Worm (Caenorhabditis elegans) whole organism, L3 larva: ENCODE data around the gene C01G10.5.

Experiments
- fkh-10 ChIP-seq: sonication (generic microtip); optimal IDR thresholded peaks from 2 replicates; lab custom pipeline; 2017; ENCODE audit warnings: missing biosample characterization, missing genetic modification reagents, missing genetic modification characterization
- fos-1 ChIP-seq: fragments of 150-350 bp; optimal IDR thresholded peaks from 2 replicates; lab custom pipeline; 2014; ENCODE audit warnings: missing biosample characterization, missing genetic modification characterization
- jun-1 ChIP-seq: fragments of 150-350 bp; optimal IDR thresholded peaks from 2 replicates; lab custom pipeline; 2014; ENCODE audit warnings: missing biosample characterization, missing genetic modification reagents, missing genetic modification characterization
- nhr-28 ChIP-seq: fragments of 150-350 bp; optimal IDR thresholded peaks from 2 replicates; lab custom pipeline; 2014; ENCODE audit warnings: missing biosample characterization, missing genetic modification characterization
- sea-2 ChIP-seq: fragments of 150-350 bp; sonication (generic microtip); optimal IDR thresholded peaks from 4 replicates; lab custom pipeline; 2014; ENCODE audit warnings: missing biosample characterization, missing genetic modification reagents, missing genetic modification characterization
- ztf-4 ChIP-seq: fragments of 150-350 bp; optimal IDR thresholded peaks from 2 replicates; lab custom pipeline; 2014; ENCODE audit warnings: missing biosample characterization, missing genetic modification characterization

DNA sequence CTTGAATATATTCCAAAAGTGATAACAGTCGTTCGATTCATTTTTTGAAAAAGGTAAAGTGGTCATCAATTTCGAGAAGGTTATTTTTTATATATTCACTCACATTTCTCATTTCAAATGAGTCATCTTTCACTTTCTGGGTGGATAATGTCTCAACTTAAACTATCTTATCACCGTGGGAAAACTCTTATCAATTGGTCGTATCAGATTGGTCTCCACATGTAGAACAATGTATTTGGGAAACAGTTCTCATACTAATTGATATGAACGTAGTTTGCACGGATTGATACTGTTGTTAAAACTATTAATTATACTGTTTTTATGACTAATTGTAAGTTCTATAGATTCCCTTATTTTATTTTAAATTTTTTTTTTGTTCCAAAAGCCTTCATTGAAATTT, 44.5 kb upstream of the C01G10.5 start:
- TF ChIP-seq nhr-28 (tag; lab: Kevin White, UChicago) (no peak), jun-1 (no peak), ztf-4 (tag; lab: Kevin White, UChicago) (no peak), fkh-10 (GFP tag; lab: Kevin White, UChicago) (no peak), sea-2 (GFP tag; lab: Kevin White, UChicago) (no peak), fos-1 (no peak)
